Worm (Caenorhabditis elegans) whole organism, L4/young adult: Measurements from ENCODE around the gene inx-7.

ENCODE experiments used
- W03F9.2 ChIP-seq: fragments of 150-350 bp; optimal IDR thresholded peaks from 2 replicates; lab custom pipeline; 2014; ENCODE audit warnings: missing biosample characterization, missing genetic modification characterization
- dao-5 ChIP-seq: sonication (generic microtip); optimal IDR thresholded peaks from 2 replicates; lab custom pipeline; 2016; ENCODE audit warnings: missing genotype, missing genetic modification characterization, moderate library complexity, missing compliant biosample characterization
- him-1 ChIP-seq: sonication (generic microtip); optimal IDR thresholded peaks from 2 replicates; lab custom pipeline; 2016; ENCODE audit warnings: missing genotype, missing genetic modification reagents, missing genetic modification characterization, missing compliant biosample characterization

- no peak for TF ChIP-seq him-1 (tag; lab: Kevin White, UChicago)
- TF ChIP-seq W03F9.2 (tag; lab: Kevin White, UChicago) = no peak
- no peak for TF ChIP-seq dao-5 (tag; lab: Kevin White, UChicago)
Observed at ce11 chrIV:5930345-5930744, 16.1 kb downstream of the inx-7 start, which contains the start of gene lin-33.
